1 fruit fly cellular context compared by ENCODE assay signal in the genomic region with DNA sequence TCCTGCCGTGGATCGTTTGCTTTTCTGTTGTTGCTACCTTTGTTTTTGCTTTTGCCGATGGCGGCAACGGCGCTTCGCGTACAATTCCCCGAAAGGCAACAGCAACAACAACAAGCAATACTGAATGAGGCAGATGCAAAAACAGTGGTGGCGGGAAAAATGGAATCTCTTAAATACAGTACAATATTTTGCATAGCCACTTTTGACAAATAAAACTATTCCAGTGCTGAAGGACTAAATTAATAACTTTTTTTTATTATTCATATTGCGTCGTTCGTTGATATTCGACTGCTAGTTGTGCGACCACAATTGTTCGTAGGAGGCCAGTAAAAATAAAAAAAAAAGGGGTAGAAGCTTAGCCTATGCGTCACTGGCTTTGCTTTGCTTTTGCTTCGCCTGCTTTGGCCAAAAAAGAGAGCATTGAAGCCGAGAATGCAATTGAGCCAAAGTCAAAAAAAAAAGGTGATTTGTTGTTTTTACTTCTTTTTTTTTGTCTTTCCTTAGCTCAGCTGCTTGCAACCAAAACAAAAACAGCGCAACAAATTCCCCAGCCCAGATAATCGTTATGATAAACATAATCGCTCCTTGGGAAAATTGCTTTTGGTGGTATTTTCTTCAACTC.
TF ChIP-seq lines count a peak whose summit lies in the region.

No protein-coding gene starts in this region.

TF ChIP-seq in whole organism, embryonic, 481 proteins besides CTCF, POLR2A, EP300 and RAD21 (continued from another document and continues in another):
- no peak for TF ChIP-seq Hr39 (optimal IDR thresholded peaks at IDR 0.05; lab: Kevin White, UChicago)
- TF ChIP-seq wek (GFP tag; optimal IDR thresholded peaks at IDR 0.05; lab: Kevin White, UChicago): peak; percentile 46
- TF ChIP-seq CG33557 (GFP tag; optimal IDR thresholded peaks at IDR 0.05; lab: Kevin White, UChicago): no peak
- peak; percentile 85 for TF ChIP-seq Ets65A (GFP tag; lab: Kevin White, UChicago)
- TF ChIP-seq CG12744 (GFP tag; optimal IDR thresholded peaks at IDR 0.05; lab: Kevin White, UChicago): peak; percentile 44
- no peak for TF ChIP-seq hkb (optimal IDR thresholded peaks at IDR 0.05; lab: Kevin White, UChicago)
- TF ChIP-seq hkb (GFP tag; IDR thresholded peaks at IDR 0.05; lab: Robert Waterston, UW): peak; percentile 96
- TF ChIP-seq Hey (tag; optimal IDR thresholded peaks at IDR 0.05; lab: Kevin White, UChicago): peak; percentile 7
- peak; percentile 92 for TF ChIP-seq CG4360 (GFP tag; IDR thresholded peaks at IDR 0.05; lab: Robert Waterston, UW)
- TF ChIP-seq stc (GFP tag; IDR thresholded peaks at IDR 0.05; lab: Robert Waterston, UW): peak; percentile 94
- no peak for TF ChIP-seq stwl (tag; optimal IDR thresholded peaks at IDR 0.05; lab: Kevin White, UChicago)
- TF ChIP-seq CG9932 (GFP tag; IDR thresholded peaks at IDR 0.05; lab: Robert Waterston, UW): peak; percentile 87
- peak; percentile 25 for TF ChIP-seq trem (tag; optimal IDR thresholded peaks at IDR 0.05; lab: Kevin White, UChicago)
- peak; percentile 83 for TF ChIP-seq phol (tag; optimal IDR thresholded peaks at IDR 0.05; lab: Kevin White, UChicago)
- no peak for TF ChIP-seq CG7745 (tag; optimal IDR thresholded peaks at IDR 0.05; lab: Kevin White, UChicago)
- peak; percentile 69 for TF ChIP-seq fd64A (GFP tag; optimal IDR thresholded peaks at IDR 0.05; lab: Kevin White, UChicago)
- TF ChIP-seq CG17568 (GFP tag; optimal IDR thresholded peaks at IDR 0.05; lab: Kevin White, UChicago): peak; percentile 85
- TF ChIP-seq CG11093 (GFP tag; IDR thresholded peaks at IDR 0.05; lab: Robert Waterston, UW): peak; percentile 89
- peak; percentile 85 for TF ChIP-seq HmgZ (tag; optimal IDR thresholded peaks at IDR 0.05; lab: Kevin White, UChicago)
- peak; percentile 80 for TF ChIP-seq danr (GFP tag; IDR thresholded peaks at IDR 0.05; lab: Robert Waterston, UW)
- peak; percentile 90 for TF ChIP-seq Atf6 (GFP tag; IDR thresholded peaks at IDR 0.05; lab: Robert Waterston, UW)
- no peak for TF ChIP-seq vnd (GFP tag; IDR thresholded peaks at IDR 0.05; lab: Robert Waterston, UW; ENCODE audit: partially characterized antibody)
- peak; percentile 64 for TF ChIP-seq CG17802 (tag; optimal IDR thresholded peaks at IDR 0.05; lab: Kevin White, UChicago)
- peak; percentile 77 for TF ChIP-seq C15 (GFP tag; IDR thresholded peaks at IDR 0.05; lab: Robert Waterston, UW)
- peak; percentile 87 for TF ChIP-seq Blimp-1 (GFP tag; optimal IDR thresholded peaks at IDR 0.05; lab: Kevin White, UChicago)
- TF ChIP-seq zfh1 (GFP tag; IDR thresholded peaks at IDR 0.05; lab: Robert Waterston, UW): peak; percentile 92
- peak; percentile 20 for TF ChIP-seq CG34376 (GFP tag; optimal IDR thresholded peaks at IDR 0.05; lab: Kevin White, UChicago)
- TF ChIP-seq scrt (GFP tag; optimal IDR thresholded peaks at IDR 0.05; lab: Kevin White, UChicago): peak; percentile 73
- peak; percentile 87 for TF ChIP-seq CG14667 (GFP tag; IDR thresholded peaks at IDR 0.05; lab: Robert Waterston, UW)
- peak; percentile 18 for TF ChIP-seq p53 (GFP tag; optimal IDR thresholded peaks at IDR 0.05; lab: Kevin White, UChicago)
- peak; percentile 47; the same call in 1 of the 2 replicates for TF ChIP-seq CG8765 (GFP tag; IDR thresholded peaks at IDR 0.05; lab: Robert Waterston, UW)
- peak; percentile 87 for TF ChIP-seq CG2678 (tag; optimal IDR thresholded peaks at IDR 0.05; lab: Kevin White, UChicago)
- TF ChIP-seq CG7987 (GFP tag; optimal IDR thresholded peaks at IDR 0.05; lab: Kevin White, UChicago): peak; percentile 77
- TF ChIP-seq Dbx (GFP tag; IDR thresholded peaks at IDR 0.05; lab: Robert Waterston, UW): peak; percentile 92
- no peak for TF ChIP-seq Neu2 (GFP tag; optimal IDR thresholded peaks at IDR 0.05; lab: Kevin White, UChicago; ENCODE audit: borderline replicate concordance)
- TF ChIP-seq CG14014 (GFP tag; IDR thresholded peaks at IDR 0.05; lab: Robert Waterston, UW): peak; percentile 91
- TF ChIP-seq CG6254 (GFP tag; optimal IDR thresholded peaks at IDR 0.05; lab: Kevin White, UChicago): peak; percentile 82
- TF ChIP-seq CG31388 (GFP tag; optimal IDR thresholded peaks at IDR 0.05; lab: Kevin White, UChicago): peak; percentile 45
- peak; percentile 82 for TF ChIP-seq Chrac-16 (GFP tag; optimal IDR thresholded peaks at IDR 0.05; lab: Kevin White, UChicago)
- peak; percentile 73 for TF ChIP-seq CG6683 (GFP tag; optimal IDR thresholded peaks at IDR 0.05; lab: Kevin White, UChicago)
- TF ChIP-seq CG34422 (GFP tag; IDR thresholded peaks at IDR 0.05; lab: Robert Waterston, UW): peak; percentile 91
- no peak for TF ChIP-seq hb (GFP tag; IDR thresholded peaks at IDR 0.05; lab: Robert Waterston, UW; ENCODE audit: partially characterized antibody)
- TF ChIP-seq CG3407 (GFP tag; optimal IDR thresholded peaks at IDR 0.05; lab: Kevin White, UChicago): peak; percentile 77
- peak; percentile 45 for TF ChIP-seq CG8944 (GFP tag; optimal IDR thresholded peaks at IDR 0.05; lab: Kevin White, UChicago)
- TF ChIP-seq Dad (GFP tag; optimal IDR thresholded peaks at IDR 0.05; lab: Kevin White, UChicago): peak; percentile 67
- peak; percentile 85 for TF ChIP-seq Side (GFP tag; optimal IDR thresholded peaks at IDR 0.05; lab: Kevin White, UChicago)
- peak; percentile 75 for TF ChIP-seq CG10959 (GFP tag; IDR thresholded peaks at IDR 0.05; lab: Robert Waterston, UW)
- peak; percentile 76 for TF ChIP-seq CG12104 (GFP tag; optimal IDR thresholded peaks at IDR 0.05; lab: Kevin White, UChicago)
- no peak for TF ChIP-seq ab (GFP tag; optimal IDR thresholded peaks at IDR 0.05; lab: Kevin White, UChicago)
- TF ChIP-seq CG12942 (GFP tag; optimal IDR thresholded peaks at IDR 0.05; lab: Kevin White, UChicago): peak; percentile 80
- TF ChIP-seq CG4617 (GFP tag; optimal IDR thresholded peaks at IDR 0.05; lab: Kevin White, UChicago; ENCODE audit: borderline replicate concordance): peak; percentile 62
- peak; percentile 80 for TF ChIP-seq Oaz (GFP tag; IDR thresholded peaks at IDR 0.05; lab: Robert Waterston, UW)
- peak; percentile 90 for TF ChIP-seq CG32767 (GFP tag; IDR thresholded peaks at IDR 0.05; lab: Robert Waterston, UW)
- peak; percentile 29; the same call in 1 of the 2 replicates for TF ChIP-seq klu (GFP tag; IDR thresholded peaks at IDR 0.05; lab: Robert Waterston, UW)
- peak; percentile 79 for TF ChIP-seq run (tag; optimal IDR thresholded peaks at IDR 0.05; lab: Kevin White, UChicago)
- no peak for TF ChIP-seq h (optimal IDR thresholded peaks at IDR 0.05; lab: Kevin White, UChicago)
- TF ChIP-seq sr (GFP tag; IDR thresholded peaks at IDR 0.05; lab: Robert Waterston, UW): peak; percentile 83
- TF ChIP-seq dysf (GFP tag; IDR thresholded peaks at IDR 0.05; lab: Robert Waterston, UW): peak; percentile 93
- no peak for TF ChIP-seq hbn (GFP tag; IDR thresholded peaks at IDR 0.05; lab: Robert Waterston, UW; ENCODE audit: partially characterized antibody)
- peak; percentile 82 for TF ChIP-seq bowl (GFP tag; IDR thresholded peaks at IDR 0.05; lab: Robert Waterston, UW)
- peak; percentile 76 for TF ChIP-seq CG12299 (tag; optimal IDR thresholded peaks at IDR 0.05; lab: Kevin White, UChicago)
- TF ChIP-seq exex (tag; optimal IDR thresholded peaks at IDR 0.05; lab: Kevin White, UChicago): peak; percentile 39
- peak; percentile 85 for TF ChIP-seq chn (GFP tag; optimal IDR thresholded peaks at IDR 0.05; lab: Kevin White, UChicago)
- TF ChIP-seq ac (GFP tag; optimal IDR thresholded peaks at IDR 0.05; lab: Kevin White, UChicago): peak; percentile 46
- TF ChIP-seq CG11247 (GFP tag; IDR thresholded peaks at IDR 0.05; lab: Robert Waterston, UW): peak; percentile 78
- peak; percentile 74 for TF ChIP-seq eyg (GFP tag; optimal IDR thresholded peaks at IDR 0.05; lab: Kevin White, UChicago)
- TF ChIP-seq Adf1 (GFP tag; IDR thresholded peaks at IDR 0.05; lab: Robert Waterston, UW): peak; percentile 50
- no peak for TF ChIP-seq Opbp (GFP tag; IDR thresholded peaks at IDR 0.05; lab: Robert Waterston, UW; ENCODE audit: partially characterized antibody)
- peak; percentile 74 for TF ChIP-seq shn (GFP tag; optimal IDR thresholded peaks at IDR 0.05; lab: Kevin White, UChicago)
- TF ChIP-seq rib (GFP tag; IDR thresholded peaks at IDR 0.05; lab: Robert Waterston, UW): peak; percentile 50; the same call in 1 of the 2 replicates
- TF ChIP-seq Ssrp (tag; optimal IDR thresholded peaks at IDR 0.05; lab: Kevin White, UChicago): peak; percentile 82
- TF ChIP-seq Nf-YC (tag; optimal IDR thresholded peaks at IDR 0.05; lab: Kevin White, UChicago): peak; percentile 30
- no peak for TF ChIP-seq Tbp (GFP tag; optimal IDR thresholded peaks at IDR 0.05; lab: Kevin White, UChicago)
- TF ChIP-seq lmd (GFP tag; IDR thresholded peaks at IDR 0.05; lab: Robert Waterston, UW): peak; percentile 89
- TF ChIP-seq Dek (tag; optimal IDR thresholded peaks at IDR 0.05; lab: Kevin White, UChicago): peak; percentile 85
- no peak for TF ChIP-seq CG13287 (GFP tag; IDR thresholded peaks at IDR 0.05; lab: Robert Waterston, UW; ENCODE audit: partially characterized antibody)
- TF ChIP-seq Drgx (GFP tag; IDR thresholded peaks at IDR 0.05; lab: Robert Waterston, UW): peak; percentile 99
- peak; percentile 97 for TF ChIP-seq sens (GFP tag; lab: Kevin White, UChicago)
- TF ChIP-seq Ada2b (GFP tag; IDR thresholded peaks at IDR 0.05; lab: Robert Waterston, UW): peak; percentile 89
- no peak for TF ChIP-seq fru (optimal IDR thresholded peaks at IDR 0.05; lab: Kevin White, UChicago)
- TF ChIP-seq Taf1 (GFP tag; IDR thresholded peaks at IDR 0.05; lab: Robert Waterston, UW): peak; percentile 74
- peak; percentile 76 for TF ChIP-seq CG15011 (GFP tag; optimal IDR thresholded peaks at IDR 0.05; lab: Kevin White, UChicago)
- peak; percentile 60; the same call in 1 of the 2 replicates for TF ChIP-seq CG10321 (GFP tag; IDR thresholded peaks at IDR 0.05; lab: Robert Waterston, UW)
- no peak for TF ChIP-seq CG14965 (GFP tag; optimal IDR thresholded peaks at IDR 0.05; lab: Kevin White, UChicago; ENCODE audit: borderline replicate concordance)
- peak; percentile 87 for TF ChIP-seq CG2889 (GFP tag; IDR thresholded peaks at IDR 0.05; lab: Robert Waterston, UW)
- peak; percentile 86 for TF ChIP-seq fd3F (GFP tag; optimal IDR thresholded peaks at IDR 0.05; lab: Kevin White, UChicago)
- peak; percentile 63; the same call in 1 of the 3 replicates for TF ChIP-seq CG7357 (GFP tag; IDR thresholded peaks at IDR 0.05; lab: Robert Waterston, UW)
- peak; percentile 86 for TF ChIP-seq CG43689 (GFP tag; IDR thresholded peaks at IDR 0.05; lab: Robert Waterston, UW)
- peak; percentile 94 for TF ChIP-seq Awh (GFP tag; IDR thresholded peaks at IDR 0.05; lab: Robert Waterston, UW)
- TF ChIP-seq CG2202 (tag; optimal IDR thresholded peaks at IDR 0.05; lab: Kevin White, UChicago): peak; percentile 61
- TF ChIP-seq pho (GFP tag; optimal IDR thresholded peaks at IDR 0.05; lab: Kevin White, UChicago): peak; percentile 85
- TF ChIP-seq B-H2 (GFP tag; optimal IDR thresholded peaks at IDR 0.05; lab: Kevin White, UChicago): no peak
- no peak for TF ChIP-seq inv (GFP tag; IDR thresholded peaks at IDR 0.05; lab: Robert Waterston, UW; ENCODE audit: partially characterized antibody)
- no peak for TF ChIP-seq CG9876 (GFP tag; optimal IDR thresholded peaks at IDR 0.05; lab: Kevin White, UChicago)
- TF ChIP-seq CG8290 (GFP tag; optimal IDR thresholded peaks at IDR 0.05; lab: Kevin White, UChicago): peak; percentile 53
- TF ChIP-seq CG8290 (tag; optimal IDR thresholded peaks at IDR 0.05; lab: Kevin White, UChicago): peak in 1 of 2 experiments; percentile 81
- TF ChIP-seq CG7372 (GFP tag; IDR thresholded peaks at IDR 0.05; lab: Robert Waterston, UW): peak; percentile 88
- TF ChIP-seq Gug (GFP tag; IDR thresholded peaks at IDR 0.05; lab: Robert Waterston, UW): peak; percentile 86
- peak; percentile 67 for TF ChIP-seq emc (GFP tag; optimal IDR thresholded peaks at IDR 0.05; lab: Kevin White, UChicago)
- TF ChIP-seq gem (tag; optimal IDR thresholded peaks at IDR 0.05; lab: Kevin White, UChicago): peak; percentile 91
- peak; percentile 63 for TF ChIP-seq CG7928 (GFP tag; optimal IDR thresholded peaks at IDR 0.05; lab: Kevin White, UChicago)
- TF ChIP-seq Hr51 (GFP tag; optimal IDR thresholded peaks at IDR 0.05; lab: Kevin White, UChicago): peak; percentile 72 to 91
- peak; percentile 49 for TF ChIP-seq Fer2 (tag; optimal IDR thresholded peaks at IDR 0.05; lab: Kevin White, UChicago)
- TF ChIP-seq ems (GFP tag; optimal IDR thresholded peaks at IDR 0.05; lab: Kevin White, UChicago): peak; percentile 85
- TF ChIP-seq CG6854 (GFP tag; optimal IDR thresholded peaks at IDR 0.05; lab: Kevin White, UChicago): peak; percentile 70
- no peak for TF ChIP-seq cad (GFP tag; optimal IDR thresholded peaks at IDR 0.05; lab: Kevin White, UChicago)
- TF ChIP-seq CrebB (tag; optimal IDR thresholded peaks at IDR 0.05; lab: Kevin White, UChicago): peak; percentile 74
- no peak for TF ChIP-seq CG6791 (GFP tag; IDR thresholded peaks at IDR 0.05; lab: Robert Waterston, UW; ENCODE audit: partially characterized antibody)
- TF ChIP-seq CG18476 (GFP tag; optimal IDR thresholded peaks at IDR 0.05; lab: Kevin White, UChicago): peak; percentile 85
- peak; percentile 47 for TF ChIP-seq kah (GFP tag; optimal IDR thresholded peaks at IDR 0.05; lab: Kevin White, UChicago)
- peak; percentile 77; the same call in 1 of the 3 replicates for TF ChIP-seq CG2199 (GFP tag; IDR thresholded peaks at IDR 0.05; lab: Robert Waterston, UW)
- TF ChIP-seq her (GFP tag; optimal IDR thresholded peaks at IDR 0.05; lab: Kevin White, UChicago): peak; percentile 77
- peak; percentile 67 for TF ChIP-seq Spps (tag; optimal IDR thresholded peaks at IDR 0.05; lab: Kevin White, UChicago)
- peak; percentile 78 for TF ChIP-seq CG2875 (GFP tag; optimal IDR thresholded peaks at IDR 0.05; lab: Kevin White, UChicago)
- TF ChIP-seq HHEX (GFP tag; optimal IDR thresholded peaks at IDR 0.05; lab: Kevin White, UChicago): peak; percentile 88
- no peak for TF ChIP-seq Doc3 (GFP tag; IDR thresholded peaks at IDR 0.05; lab: Robert Waterston, UW; ENCODE audit: partially characterized antibody)
- peak; percentile 88 for TF ChIP-seq CG17361 (GFP tag; IDR thresholded peaks at IDR 0.05; lab: Robert Waterston, UW)
- TF ChIP-seq peb (GFP tag; IDR thresholded peaks at IDR 0.05; lab: Robert Waterston, UW): peak; percentile 84
- peak; percentile 43 for TF ChIP-seq twi (tag; optimal IDR thresholded peaks at IDR 0.05; lab: Kevin White, UChicago)
- TF ChIP-seq CG13894 (tag; optimal IDR thresholded peaks at IDR 0.05; lab: Kevin White, UChicago): peak; percentile 61
- TF ChIP-seq HLH54F (GFP tag; optimal IDR thresholded peaks at IDR 0.05; lab: Kevin White, UChicago): peak; percentile 84
- TF ChIP-seq bab2 (GFP tag; optimal IDR thresholded peaks at IDR 0.05; lab: Kevin White, UChicago): peak; percentile 70
- peak; percentile 71 for TF ChIP-seq CG11723 (GFP tag; optimal IDR thresholded peaks at IDR 0.05; lab: Kevin White, UChicago)
